Worm (Caenorhabditis elegans) whole organism, mixed stage, embryonic: Measurements from ENCODE around the gene ZK622.5.

Experiments
- M03D4.4 ChIP-seq: sonication (generic microtip); optimal IDR thresholded peaks from 2 replicates; lab custom pipeline; 2017; ENCODE audit warnings: mild to moderate bottlenecking, missing genetic modification characterization, missing compliant biosample characterization
- bed-3 ChIP-seq: fragments of 200-800 bp; sonication (Bioruptor generic); optimal IDR thresholded peaks from 3 replicates; lab custom pipeline; 2018; ENCODE audit warnings: mild to moderate bottlenecking, missing genetic modification characterization, moderate library complexity, missing compliant biosample characterization
- blmp-1 ChIP-seq: fragments of 150-350 bp; optimal IDR thresholded peaks from 2 replicates; lab custom pipeline; 2014; ENCODE audit warnings: missing biosample characterization, missing genetic modification characterization
- ceh-39 ChIP-seq: fragments of 150-350 bp; optimal IDR thresholded peaks from 2 replicates; lab custom pipeline; 2014; ENCODE audit warnings: missing biosample characterization, missing genetic modification characterization
- ceh-43 ChIP-seq: fragments of 200-800 bp; sonication (Bioruptor generic); optimal IDR thresholded peaks from 2 replicates; lab custom pipeline; 2018; ENCODE audit warnings: mild to moderate bottlenecking, missing genetic modification characterization, moderate library complexity, missing compliant biosample characterization
- ceh-83 ChIP-seq: fragments of 200-800 bp; sonication (Bioruptor generic); optimal IDR thresholded peaks from 2 replicates; lab custom pipeline; 2018; ENCODE audit warnings: mild to moderate bottlenecking, missing genetic modification characterization, missing compliant biosample characterization
- ces-1 ChIP-seq: fragments of 150-350 bp; optimal IDR thresholded peaks from 2 replicates; lab custom pipeline; 2014; ENCODE audit warnings: missing biosample characterization, missing genetic modification reagents, missing genetic modification characterization
- cnd-1 ChIP-seq: fragments of 200-800 bp; sonication (Bioruptor generic); optimal IDR thresholded peaks from 2 replicates; lab custom pipeline; 2018; ENCODE audit warnings: mild to moderate bottlenecking, missing genetic modification characterization, missing compliant biosample characterization
- drap-1 ChIP-seq: fragments of 200-800 bp; sonication (Bioruptor generic); optimal IDR thresholded peaks from 3 replicates; lab custom pipeline; 2018; ENCODE audit warnings: mild to moderate bottlenecking, missing genetic modification characterization, missing compliant biosample characterization
- elt-1 ChIP-seq: sonication (generic microtip); optimal IDR thresholded peaks from 2 replicates; lab custom pipeline; 2017; ENCODE audit warnings: missing genetic modification characterization, mild to moderate bottlenecking, missing compliant biosample characterization, antibody characterized with exemption, moderate library complexity, borderline replicate concordance; ENCODE audit not compliant: insufficient read depth
- elt-3 ChIP-seq: fragments of 150-350 bp; optimal IDR thresholded peaks from 2 replicates; lab custom pipeline; 2014; ENCODE audit warnings: missing biosample characterization, missing genetic modification characterization
- flh-1 ChIP-seq: fragments of 200-800 bp; sonication (Bioruptor generic); optimal IDR thresholded peaks from 2 replicates; lab custom pipeline; 2018; ENCODE audit warnings: mild to moderate bottlenecking, missing genetic modification characterization, moderate library complexity, missing compliant biosample characterization
- ham-2 ChIP-seq: fragments of 200-800 bp; sonication (Bioruptor generic); optimal IDR thresholded peaks from 2 replicates; lab custom pipeline; 2018; ENCODE audit warnings: mild to moderate bottlenecking, missing genetic modification characterization, missing compliant biosample characterization
- hlh-1 ChIP-seq: fragments of 150-350 bp; optimal IDR thresholded peaks from 2 replicates; lab custom pipeline; 2014; ENCODE audit warnings: missing biosample characterization, missing genetic modification reagents, missing genetic modification characterization
- lin-13 ChIP-seq: fragments of 150-350 bp; optimal IDR thresholded peaks from 2 replicates; lab custom pipeline; 2014; ENCODE audit warnings: missing biosample characterization, missing genetic modification characterization
- lin-32 ChIP-seq: fragments of 200-800 bp; sonication (Bioruptor generic); optimal IDR thresholded peaks from 2 replicates; lab custom pipeline; 2018; ENCODE audit warnings: mild to moderate bottlenecking, missing genetic modification characterization, missing compliant biosample characterization
- lsy-2 ChIP-seq: fragments of 150-350 bp; optimal IDR thresholded peaks from 2 replicates; lab custom pipeline; 2014; ENCODE audit warnings: missing biosample characterization, missing genetic modification characterization
- mab-5 ChIP-seq: fragments of 150-350 bp; optimal IDR thresholded peaks from 2 replicates; lab custom pipeline; 2014; ENCODE audit warnings: missing biosample characterization, missing genetic modification characterization
- mep-1 ChIP-seq: fragments of 150-350 bp; optimal IDR thresholded peaks from 2 replicates; lab custom pipeline; 2017; ENCODE audit warnings: missing biosample characterization, missing genetic modification reagents, missing genetic modification characterization, inconsistent platforms
- mls-2 ChIP-seq: sonication (generic microtip); optimal IDR thresholded peaks from 2 replicates; lab custom pipeline; 2016; ENCODE audit warnings: mild to moderate bottlenecking, missing genetic modification characterization, moderate library complexity, missing compliant biosample characterization
- nhr-12 ChIP-seq: fragments of 150-350 bp; optimal IDR thresholded peaks from 2 replicates; lab custom pipeline; 2014; ENCODE audit warnings: missing biosample characterization, missing genetic modification characterization
- nhr-2 ChIP-seq: fragments of 150-350 bp; optimal IDR thresholded peaks from 2 replicates; lab custom pipeline; 2014; ENCODE audit warnings: missing biosample characterization, missing genetic modification characterization
- nhr-237 ChIP-seq: fragments of 150-350 bp; optimal IDR thresholded peaks from 2 replicates; lab custom pipeline; 2014; ENCODE audit warnings: missing biosample characterization, missing genetic modification characterization
- nhr-28 ChIP-seq: fragments of 150-350 bp; optimal IDR thresholded peaks from 2 replicates; lab custom pipeline; 2014; ENCODE audit warnings: missing biosample characterization, missing genetic modification characterization
- nhr-76 ChIP-seq: sonication (generic microtip); optimal IDR thresholded peaks from 2 replicates; lab custom pipeline; 2017; ENCODE audit warnings: missing biosample characterization, missing genetic modification characterization
- pha-4 ChIP-seq: fragments of 150-350 bp; optimal IDR thresholded peaks from 2 replicates; lab custom pipeline; 2018; ENCODE audit warnings: missing biosample characterization, missing genetic modification reagents, missing genetic modification characterization
- sem-2 ChIP-seq: fragments of 200-800 bp; sonication (Bioruptor generic); optimal IDR thresholded peaks from 2 replicates; lab custom pipeline; 2018; ENCODE audit warnings: mild to moderate bottlenecking, missing genetic modification characterization, missing compliant biosample characterization
- snpc-4 ChIP-seq: fragments of 150-350 bp; optimal IDR thresholded peaks from 2 replicates; lab custom pipeline; 2014; ENCODE audit warnings: missing biosample characterization, missing genetic modification characterization
- sptf-1 ChIP-seq: sonication (generic microtip); optimal IDR thresholded peaks from 2 replicates; lab custom pipeline; 2017; ENCODE audit warnings: mild to moderate bottlenecking, missing genetic modification characterization, moderate library complexity, missing compliant biosample characterization
- tbx-8 ChIP-seq: fragments of 200-800 bp; sonication (Bioruptor generic); optimal IDR thresholded peaks from 2 replicates; lab custom pipeline; 2018; ENCODE audit warnings: mild to moderate bottlenecking, missing genetic modification characterization, moderate library complexity, missing compliant biosample characterization
- unc-120 ChIP-seq: sonication (generic microtip); optimal IDR thresholded peaks from 2 replicates; lab custom pipeline; 2017; ENCODE audit warnings: missing genetic modification characterization, missing compliant biosample characterization; ENCODE audit not compliant: poor library complexity, severe bottlenecking
- unc-39 ChIP-seq: fragments of 150-350 bp; optimal IDR thresholded peaks from 2 replicates; lab custom pipeline; 2014; ENCODE audit warnings: missing biosample characterization, missing genetic modification characterization
- unc-62 ChIP-seq: fragments of 150-350 bp; optimal IDR thresholded peaks from 2 replicates; lab custom pipeline; 2014; ENCODE audit warnings: missing biosample characterization, missing genetic modification reagents, missing genetic modification characterization
- zip-8 ChIP-seq: fragments of 150-350 bp; optimal IDR thresholded peaks from 2 replicates; lab custom pipeline; 2014; ENCODE audit warnings: missing biosample characterization, missing genetic modification characterization
- ztf-11 ChIP-seq: fragments of 150-350 bp; optimal IDR thresholded peaks from 2 replicates; lab custom pipeline; 2014; ENCODE audit warnings: missing biosample characterization, missing genetic modification characterization

ZK622.5 gene

DNA sequence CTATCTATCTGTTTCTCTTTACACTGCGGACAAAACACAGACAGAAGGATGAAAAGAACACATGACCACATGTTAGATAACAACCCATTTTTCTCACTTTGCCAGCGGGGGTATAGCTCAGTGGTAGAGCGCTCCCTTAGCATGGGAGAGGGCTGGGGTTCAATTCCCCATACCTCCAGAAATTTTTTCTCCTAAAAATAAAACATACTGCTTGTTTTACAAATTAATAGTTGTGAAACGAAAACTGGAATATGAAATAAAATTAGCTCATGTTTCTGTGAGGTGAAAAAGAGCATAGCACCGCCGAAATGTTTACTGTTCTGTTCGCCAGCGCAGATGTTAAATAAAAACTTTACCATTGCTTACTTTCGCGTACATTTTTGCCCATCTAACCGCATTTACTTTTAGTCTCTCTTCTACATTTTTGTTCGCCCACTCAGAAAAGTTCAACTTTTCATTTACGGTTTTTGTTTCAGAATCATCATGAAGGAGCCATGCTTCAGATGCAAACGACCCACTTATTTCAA, 3.0 kb downstream of the ZK622.5 start, which contains the start of gene ZK622.4:
Gene ZK622.4, plus strand, starts transcription at position 477 of the 527 bp plus-strand sequence.
- TF ChIP-seq lsy-2 (no peak), flh-1 (GFP tag; lab: Kevin White, UChicago) (peak; percentile 62), hlh-1 (tag; lab: Kevin White, UChicago) (no peak), unc-120 (tag; lab: Kevin White, UChicago) (peak; percentile 91), zip-8 (no peak), ces-1 (GFP tag; lab: Kevin White, UChicago) (peak; percentile 27), mls-2 (tag; lab: Kevin White, UChicago) (peak; percentile 90), nhr-76 (tag; lab: Kevin White, UChicago) (no peak), snpc-4 (tag; lab: Kevin White, UChicago) (no peak), sem-2 (GFP tag; lab: Kevin White, UChicago) (peak; percentile 84), lin-13 (tag; lab: Kevin White, UChicago) (no peak), lin-32 (GFP tag; lab: Kevin White, UChicago) (peak; percentile 78), elt-3 (no peak), sptf-1 (tag; lab: Kevin White, UChicago) (peak; percentile 93), mep-1 (tag; lab: Kevin White, UChicago) (peak; percentile 69), ceh-83 (peak; percentile 87), nhr-28 (tag; lab: Kevin White, UChicago) (peak; percentile 80), bed-3 (GFP tag; lab: Kevin White, UChicago) (peak; percentile 71), drap-1 (GFP tag; lab: Kevin White, UChicago) (peak; percentile 89), elt-1 (tag; lab: Kevin White, UChicago) (no peak), M03D4.4 (tag; lab: Kevin White, UChicago) (peak; percentile 88), unc-39 (no peak), nhr-237 (tag; lab: Kevin White, UChicago) (peak; percentile 49), ceh-39 (tag; lab: Kevin White, UChicago) (no peak), pha-4 (tag; lab: Kevin White, UChicago) (peak; percentile 5), ztf-11 (tag; lab: Kevin White, UChicago) (peak; percentile 20), nhr-12 (tag; lab: Kevin White, UChicago) (no peak), blmp-1 (tag; lab: Kevin White, UChicago) (peak; percentile 8), mab-5 (tag; lab: Kevin White, UChicago) (no peak), cnd-1 (tag; lab: Kevin White, UChicago) (peak; percentile 90), nhr-2 (tag; lab: Kevin White, UChicago) (no peak), ceh-43 (GFP tag; lab: Kevin White, UChicago) (peak; percentile 81), ham-2 (GFP tag; lab: Kevin White, UChicago) (peak; percentile 91), unc-62 (GFP tag; lab: Kevin White, UChicago) (peak; percentile 46), tbx-8 (GFP tag; lab: Kevin White, UChicago) (peak; percentile 77)

DNA sequence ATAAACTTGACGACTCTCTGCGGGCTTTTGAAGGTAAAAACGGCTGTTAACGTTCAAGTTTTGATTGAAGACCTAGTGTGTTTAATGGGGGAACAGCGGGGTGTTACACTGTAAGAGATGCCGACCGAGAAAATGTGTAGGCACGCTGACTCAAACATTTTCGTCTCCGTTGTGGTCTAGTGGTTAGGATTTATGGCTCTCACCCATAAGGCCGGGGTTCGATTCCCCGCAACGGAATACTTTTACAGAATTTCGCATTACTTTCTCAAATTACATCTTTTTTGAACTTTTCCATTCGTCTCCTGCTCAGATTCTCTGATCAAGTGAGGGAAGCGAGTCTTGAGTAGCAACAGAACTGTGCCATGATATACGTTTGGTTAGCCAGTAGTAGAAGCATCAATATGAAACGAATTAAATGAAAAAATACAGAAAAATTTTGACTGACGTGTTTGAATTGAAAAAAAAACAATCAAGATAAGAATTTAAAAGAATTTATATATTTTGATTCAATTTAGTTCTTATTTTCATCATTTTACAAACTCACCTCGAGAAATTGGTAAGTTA, 4.1 kb downstream of the ZK622.5 start, which contains the start of gene ZK622.1:
Gene ZK622.1, plus strand, starts transcription at position 514 of the 564 bp plus-strand sequence.
- TF ChIP-seq ztf-11 (tag; lab: Kevin White, UChicago) (no peak), nhr-76 (tag; lab: Kevin White, UChicago) (no peak), ham-2 (GFP tag; lab: Kevin White, UChicago) (peak; percentile 44), elt-3 (no peak), flh-1 (GFP tag; lab: Kevin White, UChicago) (peak; percentile 29), mls-2 (tag; lab: Kevin White, UChicago) (peak; percentile 71), drap-1 (GFP tag; lab: Kevin White, UChicago) (peak; percentile 74), ceh-43 (GFP tag; lab: Kevin White, UChicago) (peak; percentile 35), blmp-1 (tag; lab: Kevin White, UChicago) (no peak), ceh-83 (peak; percentile 79), M03D4.4 (tag; lab: Kevin White, UChicago) (peak; percentile 72), pha-4 (tag; lab: Kevin White, UChicago) (no peak), unc-62 (GFP tag; lab: Kevin White, UChicago) (no peak), unc-120 (tag; lab: Kevin White, UChicago) (peak; percentile 39), mab-5 (tag; lab: Kevin White, UChicago) (no peak), nhr-12 (tag; lab: Kevin White, UChicago) (no peak), snpc-4 (tag; lab: Kevin White, UChicago) (no peak), tbx-8 (GFP tag; lab: Kevin White, UChicago) (no peak), hlh-1 (tag; lab: Kevin White, UChicago) (no peak), lin-32 (GFP tag; lab: Kevin White, UChicago) (peak; percentile 7), nhr-237 (tag; lab: Kevin White, UChicago) (no peak), sem-2 (GFP tag; lab: Kevin White, UChicago) (peak; percentile 62), unc-39 (no peak), nhr-28 (tag; lab: Kevin White, UChicago) (no peak), sptf-1 (tag; lab: Kevin White, UChicago) (peak; percentile 52), ces-1 (GFP tag; lab: Kevin White, UChicago) (no peak), lin-13 (tag; lab: Kevin White, UChicago) (no peak), bed-3 (GFP tag; lab: Kevin White, UChicago) (peak; percentile 45), nhr-2 (tag; lab: Kevin White, UChicago) (no peak), mep-1 (tag; lab: Kevin White, UChicago) (no peak), cnd-1 (tag; lab: Kevin White, UChicago) (peak; percentile 75), elt-1 (tag; lab: Kevin White, UChicago) (no peak), zip-8 (no peak), lsy-2 (no peak), ceh-39 (tag; lab: Kevin White, UChicago) (no peak)
